Worm (Caenorhabditis elegans) whole organism, L4 larva: ENCODE data around the gene srb-19.

Experiments
- aly-2 ChIP-seq: sonication (generic microtip); optimal IDR thresholded peaks from 2 replicates; lab custom pipeline; 2018; ENCODE audit warnings: missing biosample characterization, missing genetic modification characterization
- ama-1 ChIP-seq: fragments of 150-350 bp; optimal IDR thresholded peaks from 2 replicates; lab custom pipeline; 2014; ENCODE audit warnings: inconsistent platforms, mixed read lengths
- arid-1 ChIP-seq: fragments of 200-800 bp; sonication (Bioruptor generic); conservative IDR thresholded peaks from 2 replicates; pipeline ENCODE4 v1.3.6; 2022; ENCODE audit warnings: missing genetic modification reagents, missing genetic modification characterization, missing compliant biosample characterization
- cey-2 ChIP-seq: sonication (generic microtip); optimal IDR thresholded peaks from 3 replicates; lab custom pipeline; 2017; ENCODE audit warnings: missing genetic modification characterization, mild to moderate bottlenecking, missing compliant biosample characterization, antibody characterized with exemption, borderline replicate concordance; ENCODE audit not compliant: insufficient read depth
- ctbp-1 ChIP-seq: fragments of 200-800 bp; sonication (Bioruptor generic); IDR thresholded peaks from 2 replicates; pipeline ENCODE4 v1.3.6; 2022; ENCODE audit warnings: missing genetic modification reagents, missing genetic modification characterization, missing compliant biosample characterization
- dmd-6 ChIP-seq: fragments of 200-800 bp; sonication (Bioruptor generic); IDR thresholded peaks from 2 replicates; pipeline ENCODE4 v1.3.6; 2022; ENCODE audit warnings: missing genetic modification reagents, missing genetic modification characterization, missing compliant biosample characterization
- dmd-8 ChIP-seq: fragments of 200-800 bp; sonication (Bioruptor generic); IDR thresholded peaks from 2 replicates; pipeline ENCODE4 v1.3.6; 2022; ENCODE audit warnings: missing genetic modification characterization, missing compliant biosample characterization
- dve-1 ChIP-seq: sonication (generic microtip); optimal IDR thresholded peaks from 2 replicates; lab custom pipeline; 2017; ENCODE audit warnings: antibody characterized with exemption, mild to moderate bottlenecking, missing genetic modification characterization, missing compliant biosample characterization; ENCODE audit not compliant: insufficient read depth
- fkh-10 ChIP-seq: fragments of 150-350 bp; optimal IDR thresholded peaks from 2 replicates; lab custom pipeline; 2014; ENCODE audit warnings: missing biosample characterization, missing genetic modification reagents, missing genetic modification characterization
- hif-1 ChIP-seq, 2 experiments: sonication (generic microtip); optimal IDR thresholded peaks; 2 replicates each; lab custom pipeline; 2016 to 2017; ENCODE audit warnings: missing compliant biosample characterization in 2 of 2, missing genetic modification characterization in 2 of 2, missing genetic modification reagents in 2 of 2, missing genotype in 2 of 2, mild to moderate bottlenecking in 1 of 2
- lin-1 ChIP-seq: fragments of 200-800 bp; sonication (Bioruptor generic); IDR thresholded peaks from 2 replicates; pipeline ENCODE4 v1.3.6; 2022; ENCODE audit warnings: missing genetic modification reagents, missing genetic modification characterization, missing compliant biosample characterization
- mep-1 ChIP-seq: fragments of 150-350 bp; sonication (generic microtip); optimal IDR thresholded peaks from 3 replicates; lab custom pipeline; 2014; ENCODE audit warnings: missing biosample characterization, missing genetic modification characterization
- nhr-10 ChIP-seq: fragments of 150-350 bp; optimal IDR thresholded peaks from 2 replicates; lab custom pipeline; 2014; ENCODE audit warnings: missing biosample characterization, missing genetic modification characterization
- nhr-11 ChIP-seq: fragments of 150-350 bp; optimal IDR thresholded peaks from 2 replicates; lab custom pipeline; 2014; ENCODE audit warnings: missing biosample characterization, missing genetic modification characterization
- nhr-25 ChIP-seq: sonication (generic microtip); optimal IDR thresholded peaks from 2 replicates; lab custom pipeline; 2017; ENCODE audit warnings: missing genetic modification characterization, mild to moderate bottlenecking, missing compliant biosample characterization, antibody characterized with exemption, moderate library complexity, borderline replicate concordance; ENCODE audit not compliant: insufficient read depth
- nhr-76 ChIP-seq: fragments of 150-350 bp; optimal IDR thresholded peaks from 2 replicates; lab custom pipeline; 2014; ENCODE audit warnings: missing biosample characterization, missing genetic modification characterization
- nhr-77 ChIP-seq: fragments of 150-350 bp; optimal IDR thresholded peaks from 2 replicates; lab custom pipeline; 2014; ENCODE audit warnings: missing biosample characterization, missing genetic modification characterization
- pqm-1 ChIP-seq: sonication (generic microtip); optimal IDR thresholded peaks from 2 replicates; lab custom pipeline; 2017; ENCODE audit warnings: missing biosample characterization, missing genetic modification characterization
- sdz-12 ChIP-seq: fragments of 200-800 bp; sonication (Bioruptor generic); optimal IDR thresholded peaks from 2 replicates; lab custom pipeline; 2018; ENCODE audit warnings: mild to moderate bottlenecking, missing genetic modification characterization, missing compliant biosample characterization
- snpc-4 ChIP-seq: fragments of 150-350 bp; optimal IDR thresholded peaks from 2 replicates; lab custom pipeline; 2014; ENCODE audit warnings: missing biosample characterization, missing genetic modification characterization
- zag-1 ChIP-seq: fragments of 150-350 bp; optimal IDR thresholded peaks from 2 replicates; lab custom pipeline; 2014; ENCODE audit warnings: missing biosample characterization, missing genetic modification characterization
- zfp-3 ChIP-seq: fragments of 200-800 bp; sonication (Bioruptor generic); conservative IDR thresholded peaks from 2 replicates; pipeline ENCODE4 v1.3.6; 2022; ENCODE audit warnings: missing genetic modification reagents, missing genetic modification characterization, missing compliant biosample characterization

srb-19 gene

ce11 chrV:7476766-7477165 lies 43.2 kb downstream of the srb-19 start, which contains the start of gene srh-125:
Gene srh-125, minus strand, starts transcription at chrV:7476866.
- TF ChIP-seq dmd-6 (GFP tag; lab: Robert Waterston, UW) (no peak), nhr-25 (tag; lab: Kevin White, UChicago) (no peak), nhr-77 (tag; lab: Kevin White, UChicago) (no peak), cey-2 (tag; lab: Kevin White, UChicago) (no peak), dmd-8 (GFP tag; lab: Robert Waterston, UW) (no peak)
- TF ChIP-seq, all 104 proteins: peak for 0

ce11 chrV:7472815-7473214 lies 47.2 kb downstream of the srb-19 start, which contains the start of gene str-28:
Gene str-28, minus strand, starts transcription at chrV:7472915.
- TF ChIP-seq dve-1 (tag; lab: Kevin White, UChicago) (no peak), pqm-1 (tag; lab: Kevin White, UChicago) (no peak), zfp-3 (no peak), mep-1 (no peak), arid-1 (GFP tag; lab: Robert Waterston, UW) (no peak), lin-1 (GFP tag; lab: Robert Waterston, UW) (no peak), dmd-8 (GFP tag; lab: Robert Waterston, UW) (no peak), cey-2 (tag; lab: Kevin White, UChicago) (no peak), fkh-10 (no peak), aly-2 (tag; lab: Kevin White, UChicago) (no peak), zag-1 (tag; lab: Kevin White, UChicago) (no peak), hif-1 (tag; optimal IDR thresholded peaks at IDR 0.05; lab: Kevin White, UChicago) (no peak), nhr-10 (tag; lab: Kevin White, UChicago) (no peak), snpc-4 (tag; lab: Kevin White, UChicago) (no peak), ama-1 (lab: Kevin White, UChicago) (no peak), nhr-76 (tag; lab: Kevin White, UChicago) (no peak), ctbp-1 (no peak), nhr-77 (tag; lab: Kevin White, UChicago) (no peak), nhr-11 (no peak), sdz-12 (no peak)
